Worm (Caenorhabditis elegans): Measurements from ENCODE around the gene ZC84.6.
A peak's percentile ranks its signal among the peaks of the same experiment; 100 is the strongest.

ZC84.6 gene

ce11 chrIII:9199605-9200004 is at the start of gene ZC84.6:
Gene ZC84.6, minus strand, starts transcription at chrIII:9199705.
- no peak for TF ChIP-seq ceh-90 (tag; optimal IDR thresholded peaks at IDR 0.05)
- no peak for TF ChIP-seq snu-23 (GFP tag; optimal IDR thresholded peaks at IDR 0.05)
- no peak for TF ChIP-seq aha-1 (tag; optimal IDR thresholded peaks at IDR 0.05)
- no peak for TF ChIP-seq ztf-11 (tag; optimal IDR thresholded peaks at IDR 0.05)
- no peak for TF ChIP-seq nhr-11 (tag; optimal IDR thresholded peaks at IDR 0.05)
- TF ChIP-seq lir-3 (tag; optimal IDR thresholded peaks at IDR 0.05; ENCODE audit: poor library complexity): no peak
- no peak for TF ChIP-seq zag-1 (tag; optimal IDR thresholded peaks at IDR 0.05)
- no peak for TF ChIP-seq hlh-17 (GFP tag; optimal IDR thresholded peaks at IDR 0.05; ENCODE audit: borderline replicate concordance)
- no peak for TF ChIP-seq lin-13 (GFP tag; optimal IDR thresholded peaks at IDR 0.05)
- TF ChIP-seq blmp-1 (tag; optimal IDR thresholded peaks at IDR 0.05): no peak
- TF ChIP-seq fkh-8 (tag; optimal IDR thresholded peaks at IDR 0.05): no peak
- no peak for TF ChIP-seq ceh-82 (tag; optimal IDR thresholded peaks at IDR 0.05)
- no peak for TF ChIP-seq egl-27 (tag; optimal IDR thresholded peaks at IDR 0.05)
- no peak for TF ChIP-seq zip-4 (GFP tag; optimal IDR thresholded peaks at IDR 0.05)
- no peak for TF ChIP-seq Y116A8C.19 (tag; optimal IDR thresholded peaks at IDR 0.05; ENCODE audit: borderline replicate concordance)
- no peak for TF ChIP-seq hlh-4 (tag; optimal IDR thresholded peaks at IDR 0.05)
- TF ChIP-seq efl-1 (optimal IDR thresholded peaks at IDR 0.05): no peak
- no peak for TF ChIP-seq efl-1 (GFP tag; optimal IDR thresholded peaks at IDR 0.05 in 1 of 2)
- TF ChIP-seq mef-2 (tag; optimal IDR thresholded peaks at IDR 0.05): no peak

ce11 chrIII:9247221-9247620 is 47.7 kb upstream of the ZC84.6 start, which contains the start of gene T02C1.1:
Gene T02C1.1, plus strand, starts transcription at chrIII:9247525.
- TF ChIP-seq nhr-237 (tag; optimal IDR thresholded peaks at IDR 0.05) (no peak), ceh-88 (GFP tag; IDR thresholded peaks at IDR 0.05) (no peak), efl-1 (optimal IDR thresholded peaks at IDR 0.05) (no peak), efl-1 (GFP tag; optimal IDR thresholded peaks at IDR 0.05 in 1 of 2) (peak in 1 of 2 experiments; percentile 51)

- TF ChIP-seq unc-98 (GFP tag; IDR thresholded peaks at IDR 0.05) (no peak), alr-1 (tag; optimal IDR thresholded peaks at IDR 0.05; ENCODE audit: borderline replicate concordance) (no peak), ceh-90 (tag; optimal IDR thresholded peaks at IDR 0.05) (no peak), ces-1 (GFP tag; optimal IDR thresholded peaks at IDR 0.05) (no peak), swsn-7 (tag; optimal IDR thresholded peaks at IDR 0.05) (no peak), lin-15B (tag; optimal IDR thresholded peaks at IDR 0.05) (no peak), nhr-90 (tag; optimal IDR thresholded peaks at IDR 0.05; ENCODE audit: poor library complexity) (no peak), lsy-2 (tag; optimal IDR thresholded peaks at IDR 0.05) (no peak), zag-1 (tag; optimal IDR thresholded peaks at IDR 0.05) (no peak), C04F5.9 (tag; optimal IDR thresholded peaks at IDR 0.05) (no peak), egl-27 (tag; optimal IDR thresholded peaks at IDR 0.05) (no peak), pag-3 (tag; optimal IDR thresholded peaks at IDR 0.05; ENCODE audit: borderline replicate concordance, insufficient read depth) (no peak), ztf-4 (tag; optimal IDR thresholded peaks at IDR 0.05) (no peak), C34B4.2 (tag; optimal IDR thresholded peaks at IDR 0.05) (no peak), skn-1 (tag; optimal IDR thresholded peaks at IDR 0.05) (no peak), snu-23 (GFP tag; optimal IDR thresholded peaks at IDR 0.05) (no peak)
These were observed 43.2 kb upstream of the ZC84.6 start, which contains the start of gene dat-1 for ce11 chrIII:9242675-9243074. Gene dat-1, plus strand, starts transcription at chrIII:9242975.

DNA sequence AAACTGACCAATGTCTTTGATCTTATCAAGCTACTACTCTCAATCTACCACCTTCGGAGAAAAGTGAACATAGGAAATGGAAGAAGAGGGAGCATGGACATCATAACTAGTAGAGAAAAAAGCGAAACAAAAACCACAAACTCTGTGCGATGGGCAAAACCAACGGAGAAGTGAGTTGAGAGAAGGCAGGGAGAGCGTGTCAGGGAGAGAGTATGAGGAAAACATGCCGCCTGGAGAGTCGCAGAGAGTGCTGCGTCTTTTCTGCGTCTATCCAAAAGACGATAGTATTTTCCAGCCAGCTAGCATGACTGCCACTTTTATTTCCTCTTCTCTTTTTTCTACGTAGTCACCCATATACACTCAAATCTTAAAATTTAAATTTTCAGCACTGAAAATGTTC is 40.5 kb upstream of the ZC84.6 start, which contains the start of gene saeg-2:
Gene saeg-2, plus strand, starts transcription at position 381 of the 400 bp plus-strand sequence.
- TF ChIP-seq snpc-4 (tag; optimal IDR thresholded peaks at IDR 0.05): no peak
- TF ChIP-seq skn-1 (tag; optimal IDR thresholded peaks at IDR 0.05): peak; percentile 5
- TF ChIP-seq jun-1 (tag; optimal IDR thresholded peaks at IDR 0.05): peak; percentile 18
- no peak for TF ChIP-seq hpl-2 (GFP tag; optimal IDR thresholded peaks at IDR 0.05)
- TF ChIP-seq tlp-1 (tag; optimal IDR thresholded peaks at IDR 0.05): no peak
- TF ChIP-seq snu-23 (GFP tag; optimal IDR thresholded peaks at IDR 0.05): peak; percentile 62
- no peak for TF ChIP-seq aha-1 (tag; optimal IDR thresholded peaks at IDR 0.05)
- peak in 1 of 3 experiments; percentile 26 for TF ChIP-seq dpl-1 (GFP tag; optimal IDR thresholded peaks at IDR 0.05)
- TF ChIP-seq rnt-1 (tag; optimal IDR thresholded peaks at IDR 0.05): peak; percentile 12
- TF ChIP-seq nhr-11 (tag; optimal IDR thresholded peaks at IDR 0.05): no peak
- TF ChIP-seq fos-1 (tag; optimal IDR thresholded peaks at IDR 0.05): no peak
- TF ChIP-seq nhr-19 (GFP tag; conservative IDR thresholded peaks at IDR 0.05): no peak
- TF ChIP-seq ama-1 (optimal IDR thresholded peaks at IDR 0.05): no peak
- TF ChIP-seq dsc-1 (tag; optimal IDR thresholded peaks at IDR 0.05): no peak
- TF ChIP-seq mep-1 (tag; optimal IDR thresholded peaks at IDR 0.05): no peak
- TF ChIP-seq xbp-1 (tag; optimal IDR thresholded peaks at IDR 0.05): peak; percentile 3
- no peak for TF ChIP-seq pqm-1 (tag; optimal IDR thresholded peaks at IDR 0.05)
- TF ChIP-seq C16A3.4 (tag; optimal IDR thresholded peaks at IDR 0.05): peak; percentile 31
- TF ChIP-seq lir-3 (tag; optimal IDR thresholded peaks at IDR 0.05; ENCODE audit: poor library complexity): no peak
- no peak for TF ChIP-seq nhr-90 (tag; optimal IDR thresholded peaks at IDR 0.05; ENCODE audit: poor library complexity)
- TF ChIP-seq ets-5 (GFP tag; IDR thresholded peaks at IDR 0.05): no peak

Measured in whole organism, L1 larva.